Worm (Caenorhabditis elegans): ENCODE results near the gene Y75B12B.11.

The Y75B12B.11 gene

DNA sequence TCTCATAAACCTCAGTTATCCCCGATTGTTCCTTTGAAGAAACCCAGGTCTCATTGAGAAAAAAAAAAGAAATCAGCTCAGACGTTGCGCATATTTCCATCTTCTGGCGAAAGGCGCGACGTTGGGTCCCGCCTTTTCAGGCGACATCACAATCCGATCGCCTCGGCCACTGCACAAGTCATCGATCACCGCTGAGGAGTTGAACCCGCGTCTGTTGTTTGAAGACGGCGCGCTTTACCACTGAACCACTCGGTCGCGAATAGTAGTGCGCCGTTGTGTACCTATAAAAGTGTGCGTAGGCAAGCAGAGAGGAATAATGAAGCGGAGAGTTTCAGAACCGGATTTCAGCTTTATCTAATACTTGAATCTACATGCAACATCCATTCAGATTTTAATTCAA is at the start of gene Y75B12B.11:
Y75B12B.11 (plus strand) TSS at position 394 of the 400 bp plus-strand sequence.
- peak; percentile 96 for TF ChIP-seq flt-1 (GFP tag; IDR thresholded peaks at IDR 0.05)
- TF ChIP-seq klf-2 (GFP tag; conservative IDR thresholded peaks at IDR 0.05), result peak; percentile 80
- TF ChIP-seq med-1 (GFP tag; optimal IDR thresholded peaks at IDR 0.05; ENCODE audit: insufficient read depth), result peak; percentile 51
- TF ChIP-seq ztf-23 (GFP tag; IDR thresholded peaks at IDR 0.05), result peak; percentile 88
- TF ChIP-seq ztf-29 (GFP tag; IDR thresholded peaks at IDR 0.05), result peak; percentile 86
- TF ChIP-seq cog-1 (tag; optimal IDR thresholded peaks at IDR 0.05), result peak; percentile 76
- TF ChIP-seq T22C8.4 (GFP tag; IDR thresholded peaks at IDR 0.05), result peak; percentile 89
- TF ChIP-seq ref-1 (GFP tag; conservative IDR thresholded peaks at IDR 0.05), result peak; percentile 78
- peak; percentile 95 for TF ChIP-seq tab-1 (GFP tag; IDR thresholded peaks at IDR 0.05)

DNA sequence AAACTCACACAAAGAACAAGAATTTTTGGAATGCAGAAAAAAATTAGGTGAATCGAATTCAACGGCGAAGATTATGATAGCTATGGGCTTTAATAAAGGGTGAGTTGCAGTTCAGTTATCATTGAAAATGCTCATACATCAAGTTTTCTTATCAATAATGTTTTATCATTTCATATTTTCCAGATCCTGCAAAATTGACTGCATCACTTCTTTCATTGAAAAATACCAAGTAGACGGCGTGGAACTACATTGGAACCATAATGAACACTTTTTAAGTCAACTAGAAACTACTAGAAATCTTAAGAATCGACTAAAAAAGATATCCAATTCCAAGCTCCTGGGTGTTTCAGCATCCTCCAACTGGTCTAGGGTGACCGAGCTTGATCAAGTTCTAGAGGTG is 47.8 kb upstream of the Y75B12B.11 start, which contains the start of gene K08F9.1:
K08F9.1 (minus strand) TSS at position 101 of the 400 bp plus-strand sequence.
- TF ChIP-seq ztf-29 (GFP tag; IDR thresholded peaks at IDR 0.05), result no peak
- TF ChIP-seq ztf-23 (GFP tag; IDR thresholded peaks at IDR 0.05), result no peak
- no peak for TF ChIP-seq flt-1 (GFP tag; IDR thresholded peaks at IDR 0.05)
- no peak for TF ChIP-seq tab-1 (GFP tag; IDR thresholded peaks at IDR 0.05)
- no peak for TF ChIP-seq med-1 (GFP tag; optimal IDR thresholded peaks at IDR 0.05; ENCODE audit: insufficient read depth)
- no peak for TF ChIP-seq ref-1 (GFP tag; conservative IDR thresholded peaks at IDR 0.05)
- TF ChIP-seq T22C8.4 (GFP tag; IDR thresholded peaks at IDR 0.05), result no peak
- no peak for TF ChIP-seq klf-2 (GFP tag; conservative IDR thresholded peaks at IDR 0.05)
- no peak for TF ChIP-seq cog-1 (tag; optimal IDR thresholded peaks at IDR 0.05)

DNA sequence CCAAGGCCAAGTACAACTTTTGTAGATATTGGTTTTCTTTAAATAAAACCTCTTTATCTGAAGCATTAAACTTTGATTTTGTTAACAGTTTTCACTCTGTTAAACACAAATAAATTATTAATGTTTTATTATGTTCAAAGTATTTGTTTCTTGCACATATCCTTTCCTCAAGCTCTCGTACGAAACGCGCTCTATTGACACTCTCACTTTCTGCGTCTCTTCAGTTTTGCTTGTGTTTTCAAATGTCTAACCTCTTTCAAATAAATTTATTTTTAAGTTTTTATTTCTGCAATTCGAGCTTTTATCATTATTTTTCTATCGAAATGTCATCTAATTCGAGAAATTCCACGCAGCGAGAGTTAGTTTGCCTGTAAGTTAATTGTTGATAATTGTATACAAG is 47.3 kb upstream of the Y75B12B.11 start, which contains the start of gene K08F9.4:
K08F9.4 (plus strand) TSS at position 222 of the 400 bp plus-strand sequence.
- TF ChIP-seq tab-1 (GFP tag; IDR thresholded peaks at IDR 0.05) (no peak), T22C8.4 (GFP tag; IDR thresholded peaks at IDR 0.05) (no peak), ztf-29 (GFP tag; IDR thresholded peaks at IDR 0.05) (no peak), ref-1 (GFP tag; conservative IDR thresholded peaks at IDR 0.05) (no peak), cog-1 (tag; optimal IDR thresholded peaks at IDR 0.05) (no peak), med-1 (GFP tag; optimal IDR thresholded peaks at IDR 0.05; ENCODE audit: insufficient read depth) (no peak), flt-1 (GFP tag; IDR thresholded peaks at IDR 0.05) (no peak), klf-2 (GFP tag; conservative IDR thresholded peaks at IDR 0.05) (no peak), ztf-23 (GFP tag; IDR thresholded peaks at IDR 0.05) (no peak)

DNA sequence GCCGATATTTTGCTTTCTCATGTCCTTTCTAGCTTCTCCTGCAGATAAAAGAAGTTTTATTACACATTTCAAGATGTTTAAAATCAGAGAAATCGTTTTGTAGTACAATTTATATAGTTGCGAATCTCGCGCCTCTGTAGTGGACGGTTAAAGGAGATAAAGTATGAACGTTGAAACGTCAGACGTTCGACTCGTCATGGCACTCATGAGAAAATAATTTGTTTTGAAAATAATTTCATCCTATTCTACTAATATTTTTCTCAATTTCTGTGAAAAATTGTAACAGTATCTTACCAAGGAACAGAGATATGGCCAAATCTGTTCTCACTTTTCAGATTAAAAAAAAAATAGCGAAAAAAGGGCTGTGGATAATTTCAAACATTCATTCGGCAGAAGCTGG is 43.3 kb upstream of the Y75B12B.11 start, which contains the start of gene T09F5.20:
T09F5.20 (minus strand) TSS at position 101 of the 400 bp plus-strand sequence.
- TF ChIP-seq T22C8.4 (GFP tag; IDR thresholded peaks at IDR 0.05) (no peak), tab-1 (GFP tag; IDR thresholded peaks at IDR 0.05) (no peak), ztf-29 (GFP tag; IDR thresholded peaks at IDR 0.05) (no peak)

DNA sequence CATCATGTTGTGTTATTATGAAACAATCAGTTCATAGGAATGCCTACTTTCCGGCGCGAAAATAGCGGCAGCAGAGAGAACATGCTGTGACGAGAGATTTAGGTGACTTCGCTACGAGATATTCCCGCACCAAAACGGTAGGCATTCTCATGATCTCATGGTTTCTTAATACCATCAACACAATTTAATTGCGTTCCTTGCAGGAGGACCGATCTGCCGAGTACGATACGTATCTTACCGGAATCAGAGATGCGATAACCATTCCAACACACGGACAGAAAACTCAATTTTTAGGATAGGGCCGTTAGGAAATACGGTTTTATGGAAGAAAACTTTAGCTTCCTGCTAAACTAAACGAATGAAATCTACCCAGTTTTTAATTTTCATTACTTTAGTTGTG is 42.3 kb upstream of the Y75B12B.11 start, which contains the start of gene T09F5.1:
T09F5.1 (plus strand) TSS at position 301 of the 400 bp plus-strand sequence.
- TF ChIP-seq T22C8.4 (GFP tag; IDR thresholded peaks at IDR 0.05) (no peak), ref-1 (GFP tag; conservative IDR thresholded peaks at IDR 0.05) (no peak), ztf-23 (GFP tag; IDR thresholded peaks at IDR 0.05) (no peak)

DNA sequence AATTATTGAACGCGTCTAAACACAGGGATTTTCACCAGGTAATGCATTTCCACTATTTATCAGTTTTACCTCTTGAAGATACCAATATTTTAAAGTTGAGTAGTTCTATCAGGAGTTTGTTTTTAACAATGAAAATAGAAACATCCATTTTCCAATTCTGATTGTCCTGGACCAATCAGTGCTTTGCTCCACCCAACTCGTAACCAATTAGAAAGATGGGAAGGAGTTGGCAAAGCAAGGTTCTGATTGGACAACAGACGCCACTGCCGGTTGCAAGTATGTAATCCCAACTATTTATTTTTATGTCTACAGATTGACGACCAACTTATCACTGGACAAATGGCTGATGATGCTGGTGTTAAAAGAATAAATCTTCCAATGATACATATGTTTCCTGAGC is 40.9 kb upstream of the Y75B12B.11 start:
- TF ChIP-seq tab-1 (GFP tag; IDR thresholded peaks at IDR 0.05) (no peak), cog-1 (tag; optimal IDR thresholded peaks at IDR 0.05) (no peak), ztf-29 (GFP tag; IDR thresholded peaks at IDR 0.05) (no peak), flt-1 (GFP tag; IDR thresholded peaks at IDR 0.05) (no peak), ref-1 (GFP tag; conservative IDR thresholded peaks at IDR 0.05) (no peak), med-1 (GFP tag; optimal IDR thresholded peaks at IDR 0.05; ENCODE audit: insufficient read depth) (no peak), ztf-23 (GFP tag; IDR thresholded peaks at IDR 0.05) (no peak), klf-2 (GFP tag; conservative IDR thresholded peaks at IDR 0.05) (no peak), T22C8.4 (GFP tag; IDR thresholded peaks at IDR 0.05) (no peak)

DNA sequence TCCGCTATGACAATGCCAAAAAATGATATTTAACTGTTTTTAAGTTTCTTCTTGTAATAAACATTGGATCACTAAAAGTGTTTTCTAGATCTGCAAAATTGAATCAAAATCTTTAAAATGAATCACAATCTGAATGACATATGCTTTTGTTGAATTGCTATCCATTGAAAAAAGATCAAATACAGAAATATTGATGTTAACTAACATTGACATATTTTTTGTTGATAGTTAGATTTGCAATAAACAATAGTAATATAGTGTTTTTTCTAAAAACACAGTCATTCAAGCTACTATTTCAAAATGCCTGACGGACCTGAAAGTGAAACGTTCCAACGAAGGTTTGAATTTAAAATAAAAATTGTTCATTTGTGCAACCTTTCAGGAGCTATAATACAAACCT is 40.4 kb upstream of the Y75B12B.11 start, which contains the start of gene T09F5.2:
T09F5.2 (plus strand) TSS at position 301 of the 400 bp plus-strand sequence.
- no peak for TF ChIP-seq ztf-23 (GFP tag; IDR thresholded peaks at IDR 0.05)
- no peak for TF ChIP-seq ref-1 (GFP tag; conservative IDR thresholded peaks at IDR 0.05)
- TF ChIP-seq med-1 (GFP tag; optimal IDR thresholded peaks at IDR 0.05; ENCODE audit: insufficient read depth), result no peak
- TF ChIP-seq cog-1 (tag; optimal IDR thresholded peaks at IDR 0.05), result no peak
- no peak for TF ChIP-seq ztf-29 (GFP tag; IDR thresholded peaks at IDR 0.05)
- TF ChIP-seq flt-1 (GFP tag; IDR thresholded peaks at IDR 0.05), result no peak
- TF ChIP-seq klf-2 (GFP tag; conservative IDR thresholded peaks at IDR 0.05), result no peak
- no peak for TF ChIP-seq T22C8.4 (GFP tag; IDR thresholded peaks at IDR 0.05)

DNA sequence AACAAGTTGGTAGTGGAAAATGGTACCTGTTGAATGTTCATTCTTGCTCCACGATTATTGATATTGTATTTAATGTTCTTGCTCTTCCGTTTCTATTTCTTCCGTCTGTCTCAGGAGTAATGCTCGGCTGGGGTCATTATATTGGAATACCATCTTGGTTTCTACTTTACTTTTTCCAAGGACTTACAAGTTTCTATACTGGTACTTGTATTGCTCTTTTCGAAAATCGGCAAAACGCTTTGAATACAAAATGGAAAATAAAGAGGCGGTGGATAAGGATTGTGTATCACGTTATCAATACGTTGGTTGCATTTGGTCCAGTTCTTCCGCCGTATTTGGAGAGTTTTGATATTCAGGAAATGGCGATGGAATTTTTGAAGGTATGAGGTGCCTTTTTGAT is 39.1 kb upstream of the Y75B12B.11 start:
- TF ChIP-seq T22C8.4 (GFP tag; IDR thresholded peaks at IDR 0.05) (no peak), tab-1 (GFP tag; IDR thresholded peaks at IDR 0.05) (no peak), klf-2 (GFP tag; conservative IDR thresholded peaks at IDR 0.05) (no peak), ztf-29 (GFP tag; IDR thresholded peaks at IDR 0.05) (no peak), ztf-23 (GFP tag; IDR thresholded peaks at IDR 0.05) (no peak), flt-1 (GFP tag; IDR thresholded peaks at IDR 0.05) (no peak), ref-1 (GFP tag; conservative IDR thresholded peaks at IDR 0.05) (no peak)

DNA sequence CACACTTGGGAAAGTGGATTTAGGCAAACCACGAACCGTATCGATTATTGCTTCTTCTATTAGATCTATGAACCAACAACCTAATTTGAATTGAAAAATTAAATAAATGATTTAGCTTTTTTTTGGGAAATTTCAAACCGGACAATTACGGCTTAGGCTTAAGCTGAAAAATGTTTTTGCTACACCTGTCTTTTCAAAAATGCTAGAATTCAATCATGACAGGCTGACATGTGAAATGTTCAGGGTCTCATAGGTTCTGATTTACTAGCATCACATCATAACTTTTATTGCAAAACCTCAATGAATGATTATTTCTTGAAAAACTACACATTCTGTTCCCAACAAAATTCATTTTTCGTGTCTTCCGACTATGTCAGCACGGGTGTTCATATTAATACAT is 37.8 kb upstream of the Y75B12B.11 start, which contains the start of gene srh-55:
srh-55 (plus strand) TSS at position 301 of the 400 bp plus-strand sequence.
- no peak for TF ChIP-seq klf-2 (GFP tag; conservative IDR thresholded peaks at IDR 0.05)
- TF ChIP-seq ztf-29 (GFP tag; IDR thresholded peaks at IDR 0.05), result no peak
- TF ChIP-seq ref-1 (GFP tag; conservative IDR thresholded peaks at IDR 0.05), result no peak
- TF ChIP-seq T22C8.4 (GFP tag; IDR thresholded peaks at IDR 0.05), result no peak
- TF ChIP-seq ztf-23 (GFP tag; IDR thresholded peaks at IDR 0.05), result no peak
- no peak for TF ChIP-seq med-1 (GFP tag; optimal IDR thresholded peaks at IDR 0.05; ENCODE audit: insufficient read depth)
- TF ChIP-seq cog-1 (tag; optimal IDR thresholded peaks at IDR 0.05), result no peak
- TF ChIP-seq flt-1 (GFP tag; IDR thresholded peaks at IDR 0.05), result no peak
- no peak for TF ChIP-seq tab-1 (GFP tag; IDR thresholded peaks at IDR 0.05)

DNA sequence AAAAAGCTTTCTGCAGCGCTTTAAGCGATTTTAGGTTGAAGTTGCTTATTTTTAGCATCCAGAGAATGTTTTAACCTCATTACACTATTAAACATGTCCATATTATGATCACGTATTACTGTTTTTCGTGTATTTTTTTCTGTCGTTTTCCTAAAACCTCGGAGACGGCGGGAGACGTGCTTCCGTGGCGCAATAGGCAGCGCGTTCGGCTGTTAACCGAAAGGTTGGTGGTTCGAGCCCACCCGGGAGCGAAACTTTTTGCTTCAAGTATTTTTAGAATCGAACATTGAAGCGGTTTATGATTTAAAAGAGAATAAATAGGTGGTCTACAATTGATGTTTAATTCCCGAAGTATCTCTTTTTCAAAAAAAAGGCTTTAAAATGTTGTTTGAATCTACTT is 34.6 kb upstream of the Y75B12B.11 start:
- TF ChIP-seq ref-1 (GFP tag; conservative IDR thresholded peaks at IDR 0.05) (no peak), med-1 (GFP tag; optimal IDR thresholded peaks at IDR 0.05; ENCODE audit: insufficient read depth) (no peak), flt-1 (GFP tag; IDR thresholded peaks at IDR 0.05) (no peak), klf-2 (GFP tag; conservative IDR thresholded peaks at IDR 0.05) (no peak), ztf-23 (GFP tag; IDR thresholded peaks at IDR 0.05) (no peak), tab-1 (GFP tag; IDR thresholded peaks at IDR 0.05) (no peak), T22C8.4 (GFP tag; IDR thresholded peaks at IDR 0.05) (no peak), ztf-29 (GFP tag; IDR thresholded peaks at IDR 0.05) (no peak), cog-1 (tag; optimal IDR thresholded peaks at IDR 0.05) (no peak)

Data from whole organism, midembryonic.